Fruit fly (Drosophila melanogaster) S2 (cell line): ENCODE measurements around the gene CG2533.

Experiments
- CG8478 ChIP-seq: fragments of >200 bp; optimal IDR thresholded peaks from 2 replicates; lab custom pipeline; 2018
- CTCF ChIP-seq, 2 experiments: fragments of >200 bp; optimal IDR thresholded peaks; 2 replicates each; lab custom pipeline; 2018

dm6 chrX:11643227-11643626 lies 39.2 kb upstream of the CG2533 start:
- TF ChIP-seq CG8478 (lab: Kevin White, UChicago), result no peak
- peak; percentile 63 to 71 for TF ChIP-seq CTCF (optimal IDR thresholded peaks at IDR 0.05; lab: Kevin White, UChicago)
